Fruit fly (Drosophila melanogaster) Kc167 (cell line): Measurements from ENCODE around the gene SmD2.

Experiments used
- Myc ChIP-seq: fragments of >200 bp; optimal IDR thresholded peaks from 2 replicates; lab custom pipeline; 2017; ENCODE audit warnings: missing external identifiers
- insv ChIP-seq: fragments of >200 bp; optimal IDR thresholded peaks from 3 replicates; lab custom pipeline; 2018; ENCODE audit warnings: missing external identifiers
- psq ChIP-seq: fragments of >200 bp; optimal IDR thresholded peaks from 2 replicates; lab custom pipeline; 2017; ENCODE audit warnings: missing external identifiers

dm6 chr3R:6337397-6337796, 8.3 kb downstream of the SmD2 start:
- no peak for TF ChIP-seq Myc (lab: Kevin White, UChicago)
- TF ChIP-seq insv (lab: Kevin White, UChicago) = no peak
- no peak for TF ChIP-seq psq
